Fruit fly (Drosophila melanogaster) whole organism, embryonic: Measurements from ENCODE around the gene CG32371.

Experiments
- Abd-B ChIP-seq: fragments of 200-800 bp; sonication (Bioruptor generic); optimal IDR thresholded peaks from 2 replicates; lab custom pipeline; 2018; ENCODE audit warnings: missing biosample characterization, mild to moderate bottlenecking, missing genetic modification characterization, moderate library complexity
- Aef1 ChIP-seq: fragments of 200-800 bp; sonication (Bioruptor generic); IDR thresholded peaks from 3 replicates; pipeline ENCODE4 v1.3.6; 2022; ENCODE audit warnings: missing biosample characterization, missing genetic modification characterization
- CG10979 ChIP-seq: fragments of 200-800 bp; sonication (Bioruptor generic); optimal IDR thresholded peaks from 2 replicates; lab custom pipeline; 2018; ENCODE audit warnings: missing biosample characterization, mild to moderate bottlenecking, missing genetic modification characterization, moderate library complexity
- CG11093 ChIP-seq: fragments of 200-800 bp; sonication (Bioruptor generic); IDR thresholded peaks from 3 replicates; pipeline ENCODE4 v1.3.6; 2022; ENCODE audit warnings: missing biosample characterization, missing genetic modification characterization
- CG11696 ChIP-seq: fragments of 200-800 bp; sonication (Bioruptor generic); IDR thresholded peaks from 2 replicates; pipeline ENCODE4 v1.3.6; 2022; ENCODE audit warnings: missing biosample characterization, missing genetic modification characterization
- CG13296 ChIP-seq: fragments of 200-800 bp; sonication (Bioruptor generic); optimal IDR thresholded peaks from 3 replicates; lab custom pipeline; 2018; ENCODE audit warnings: missing biosample characterization, mild to moderate bottlenecking, missing genetic modification characterization
- CG15011 ChIP-seq: fragments of 200-800 bp; sonication (Bioruptor generic); optimal IDR thresholded peaks from 3 replicates; lab custom pipeline; 2018; ENCODE audit warnings: missing biosample characterization, mild to moderate bottlenecking, missing genetic modification characterization
- CG16779 ChIP-seq: fragments of 200-800 bp; sonication (Bioruptor generic); IDR thresholded peaks from 2 replicates; pipeline ENCODE4 v1.3.6; 2022; ENCODE audit warnings: missing biosample characterization, missing genetic modification characterization
- CG17829 ChIP-seq: fragments of 200-800 bp; optimal IDR thresholded peaks from 2 replicates; lab custom pipeline; 2019; ENCODE audit warnings: missing biosample characterization, mild to moderate bottlenecking, missing genetic modification characterization, moderate library complexity
- CG18599 ChIP-seq: fragments of 200-800 bp; sonication (Bioruptor generic); optimal IDR thresholded peaks from 3 replicates; lab custom pipeline; 2017; ENCODE audit warnings: missing biosample characterization, missing genetic modification characterization, mild to moderate bottlenecking, moderate library complexity, missing genetic modification reagents
- CG3163 ChIP-seq: fragments of 200-800 bp; sonication (Bioruptor generic); optimal IDR thresholded peaks from 3 replicates; lab custom pipeline; 2016; ENCODE audit warnings: missing biosample characterization, missing genetic modification characterization
- CG3838 ChIP-seq: fragments of 200-800 bp; sonication (Bioruptor generic); optimal IDR thresholded peaks from 3 replicates; lab custom pipeline; 2016; ENCODE audit warnings: missing biosample characterization, missing genetic modification characterization
- CG4820 ChIP-seq: fragments of 200-800 bp; sonication (Bioruptor generic); optimal IDR thresholded peaks from 3 replicates; lab custom pipeline; 2016; ENCODE audit warnings: missing biosample characterization, missing genetic modification characterization
- CG8281 ChIP-seq: fragments of 200-800 bp; sonication (Bioruptor generic); optimal IDR thresholded peaks from 2 replicates; lab custom pipeline; 2018; ENCODE audit warnings: missing biosample characterization, mild to moderate bottlenecking, missing genetic modification characterization, moderate library complexity
- CG8765 ChIP-seq: fragments of 200-800 bp; sonication (Bioruptor generic); IDR thresholded peaks from 2 replicates; pipeline ENCODE4 v1.3.6; 2022; ENCODE audit warnings: missing biosample characterization, missing genetic modification characterization
- Dref ChIP-seq: fragments of 200-800 bp; sonication (Bioruptor generic); IDR thresholded peaks from 2 replicates; pipeline ENCODE4 v1.3.6; 2022; ENCODE audit warnings: missing biosample characterization, missing genetic modification characterization
- Fer1 ChIP-seq: fragments of 200-800 bp; sonication (Bioruptor generic); optimal IDR thresholded peaks from 2 replicates; lab custom pipeline; 2017; ENCODE audit warnings: missing biosample characterization, mild to moderate bottlenecking, missing genetic modification characterization
- Hr78 ChIP-seq, 2 experiments: fragments of 200-800 bp in 1 of 2; fragments of >200 bp in 1 of 2; sonication (Bioruptor generic) in 1 of 2; optimal IDR thresholded peaks; 2 replicates each; lab custom pipeline; 2017 to 2019; ENCODE audit warnings: missing biosample characterization in 2 of 2, missing genetic modification characterization in 2 of 2, mild to moderate bottlenecking in 1 of 2, moderate library complexity in 1 of 2
- Lhr ChIP-seq: fragments of 200-800 bp; sonication (Bioruptor generic); optimal IDR thresholded peaks from 3 replicates; lab custom pipeline; 2017; ENCODE audit warnings: mild to moderate bottlenecking, missing biosample characterization, missing genetic modification reagents, missing genetic modification characterization
- Mad ChIP-seq: fragments of 200-800 bp; sonication (Bioruptor generic); optimal IDR thresholded peaks from 2 replicates; lab custom pipeline; 2016; ENCODE audit warnings: missing biosample characterization, missing genetic modification characterization
- Max ChIP-seq: fragments of 200-800 bp; sonication (Bioruptor generic); optimal IDR thresholded peaks from 2 replicates; lab custom pipeline; 2016; ENCODE audit warnings: missing biosample characterization, mild to moderate bottlenecking, missing genetic modification characterization
- Mrtf ChIP-seq: fragments of 200-800 bp; sonication (Bioruptor generic); IDR thresholded peaks from 3 replicates; pipeline ENCODE4 v1.3.6; 2022; ENCODE audit warnings: missing biosample characterization, missing genetic modification characterization
- NC2β ChIP-seq: fragments of 200-800 bp; sonication (Bioruptor generic); optimal IDR thresholded peaks from 2 replicates; lab custom pipeline; 2016; ENCODE audit warnings: missing biosample characterization, missing genetic modification characterization
- Nf-YB ChIP-seq: fragments of 200-800 bp; sonication (Bioruptor generic); optimal IDR thresholded peaks from 3 replicates; lab custom pipeline; 2019; ENCODE audit warnings: missing biosample characterization, mild to moderate bottlenecking, missing genetic modification characterization, moderate library complexity
- Rfx ChIP-seq: fragments of 200-800 bp; sonication (Bioruptor generic); IDR thresholded peaks from 2 replicates; pipeline ENCODE4 v1.3.6; 2022; ENCODE audit warnings: missing biosample characterization, missing genetic modification characterization
- Scr ChIP-seq: fragments of 200-800 bp; sonication (Bioruptor generic); IDR thresholded peaks from 2 replicates; pipeline ENCODE4 v1.3.6; 2022; ENCODE audit warnings: missing biosample characterization, missing genetic modification characterization; ENCODE audit not compliant: partially characterized antibody
- bowl ChIP-seq: fragments of 200-800 bp; sonication (Bioruptor generic); IDR thresholded peaks from 2 replicates; pipeline ENCODE4 v1.3.6; 2022; ENCODE audit warnings: missing biosample characterization, missing genetic modification characterization
- chm ChIP-seq: fragments of 200-800 bp; sonication (Bioruptor generic); IDR thresholded peaks from 2 replicates; pipeline ENCODE4 v1.3.6; 2022; ENCODE audit warnings: missing biosample characterization, missing genetic modification characterization
- gce ChIP-seq: fragments of 200-800 bp; sonication (Bioruptor generic); IDR thresholded peaks from 3 replicates; pipeline ENCODE4 v1.3.6; 2022; ENCODE audit warnings: missing biosample characterization, missing genetic modification characterization
- hth ChIP-seq: fragments of >200 bp; optimal IDR thresholded peaks from 2 replicates; lab custom pipeline; 2017; ENCODE audit warnings: inconsistent platforms
- inv ChIP-seq: fragments of 200-800 bp; sonication (Bioruptor generic); IDR thresholded peaks from 2 replicates; pipeline ENCODE4 v1.3.6; 2022; ENCODE audit warnings: missing biosample characterization, missing genetic modification characterization; ENCODE audit not compliant: partially characterized antibody
- jumu ChIP-seq: fragments of 200-800 bp; sonication (Bioruptor generic); optimal IDR thresholded peaks from 3 replicates; lab custom pipeline; 2016; ENCODE audit warnings: missing biosample characterization, missing genetic modification characterization
- lab ChIP-seq: fragments of 200-800 bp; sonication (Bioruptor generic); optimal IDR thresholded peaks from 3 replicates; lab custom pipeline; 2017; ENCODE audit warnings: missing biosample characterization, missing genetic modification characterization, mild to moderate bottlenecking, moderate library complexity, missing genetic modification reagents
- mam ChIP-seq: fragments of 200-800 bp; sonication (Bioruptor generic); optimal IDR thresholded peaks from 3 replicates; lab custom pipeline; 2016; ENCODE audit warnings: missing biosample characterization, missing genetic modification characterization
- nom ChIP-seq: fragments of 200-800 bp; sonication (Bioruptor generic); optimal IDR thresholded peaks from 2 replicates; lab custom pipeline; 2017; ENCODE audit warnings: missing biosample characterization, missing genetic modification characterization, mild to moderate bottlenecking, moderate library complexity, missing genetic modification reagents
- org-1 ChIP-seq: fragments of 200-800 bp; sonication (Bioruptor generic); optimal IDR thresholded peaks from 2 replicates; lab custom pipeline; 2017; ENCODE audit warnings: missing biosample characterization, missing genetic modification characterization
- pnt ChIP-seq: fragments of 200-800 bp; sonication (Bioruptor generic); optimal IDR thresholded peaks from 3 replicates; lab custom pipeline; 2016; ENCODE audit warnings: missing biosample characterization, missing genetic modification characterization
- sim ChIP-seq: fragments of 200-800 bp; sonication (Bioruptor generic); IDR thresholded peaks from 2 replicates; pipeline ENCODE4 v1.3.6; 2022; ENCODE audit warnings: missing biosample characterization, missing genetic modification characterization
- sisA ChIP-seq: fragments of 200-800 bp; sonication (Bioruptor generic); IDR thresholded peaks from 2 replicates; pipeline ENCODE4 v1.3.6; 2022; ENCODE audit warnings: missing biosample characterization, missing genetic modification characterization
- z ChIP-seq: fragments of 200-800 bp; sonication (Bioruptor generic); IDR thresholded peaks from 3 replicates; pipeline ENCODE4 v1.3.6; 2022; ENCODE audit warnings: missing biosample characterization, missing genetic modification characterization
- zen ChIP-seq: fragments of 200-800 bp; sonication (Bioruptor generic); optimal IDR thresholded peaks from 3 replicates; lab custom pipeline; 2018; ENCODE audit warnings: missing biosample characterization, mild to moderate bottlenecking, missing genetic modification characterization, moderate library complexity

The CG32371 gene

DNA sequence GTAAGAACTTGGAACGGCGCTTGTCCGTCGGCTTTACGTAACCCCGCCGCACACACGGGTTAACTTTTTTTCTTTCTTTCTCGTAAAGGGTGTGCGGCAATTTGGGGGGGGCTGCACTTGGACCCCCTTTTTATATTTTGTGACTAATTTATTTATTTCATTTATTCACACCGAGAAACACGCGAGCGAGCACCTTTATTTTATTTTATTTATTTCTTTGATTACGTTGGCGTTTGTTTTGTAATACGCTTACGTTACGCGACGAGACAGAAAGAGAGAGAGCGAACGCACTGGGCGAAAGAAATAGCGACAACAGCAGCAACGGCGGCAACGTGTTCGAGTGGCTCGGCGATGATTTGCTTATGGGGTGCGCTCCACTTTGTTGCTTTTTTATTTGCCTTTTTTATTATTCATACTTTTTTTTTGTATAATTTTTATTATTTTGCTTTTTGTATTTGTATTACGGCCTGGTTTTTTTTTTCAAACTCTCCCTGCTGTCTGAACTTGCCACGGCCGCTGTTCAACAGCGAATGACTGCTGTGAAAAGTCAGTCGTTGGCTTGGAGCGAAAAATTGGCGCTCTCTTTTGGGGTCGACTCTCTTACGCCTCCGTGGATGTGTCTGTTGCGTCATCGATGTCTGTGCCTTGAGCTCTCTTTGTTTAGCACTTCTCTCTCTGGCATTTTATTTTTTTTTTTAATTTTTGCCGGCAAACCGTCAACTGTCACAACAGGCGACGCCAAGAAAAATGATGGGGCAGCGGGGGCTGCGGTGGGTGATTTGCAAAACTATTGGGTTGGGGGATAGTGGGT lies 41.3 kb upstream of the CG32371 start, which contains the start of gene CG32369 (continued):
- TF ChIP-seq Scr (peak; percentile 42), chm (GFP tag; lab: Robert Waterston, UW) (no peak; the same call in 1 of the 2 replicates), CG3163 (peak; percentile 98), Hr78 (GFP tag; optimal IDR thresholded peaks at IDR 0.05; lab: Kevin White, UChicago) (no peak), NC2β (GFP tag; lab: Kevin White, UChicago) (no peak), Nf-YB (no peak), CG11093 (GFP tag; lab: Robert Waterston, UW) (no peak), hth (lab: Kevin White, UChicago) (no peak), Abd-B (GFP tag; lab: Kevin White, UChicago) (no peak), CG3838 (GFP tag; lab: Kevin White, UChicago) (no peak), Mad (GFP tag; lab: Kevin White, UChicago) (peak; percentile 19), sisA (GFP tag; lab: Robert Waterston, UW) (no peak), gce (GFP tag; lab: Robert Waterston, UW) (no peak), Fer1 (GFP tag; lab: Kevin White, UChicago) (peak; percentile 66), CG13296 (GFP tag; lab: Kevin White, UChicago) (peak; percentile 56), inv (GFP tag; lab: Robert Waterston, UW) (no peak), CG4820 (no peak), nom (GFP tag; lab: Kevin White, UChicago) (peak; percentile 92), Mrtf (no peak), CG8281 (no peak), pnt (GFP tag; lab: Kevin White, UChicago) (no peak), Lhr (GFP tag; lab: Kevin White, UChicago) (no peak), CG18599 (GFP tag; lab: Kevin White, UChicago) (no peak), zen (tag; lab: Kevin White, UChicago) (no peak), lab (GFP tag; lab: Kevin White, UChicago) (peak; percentile 65), Aef1 (GFP tag; lab: Robert Waterston, UW) (no peak), CG11696 (GFP tag; lab: Robert Waterston, UW) (no peak), Max (peak; percentile 53), bowl (no peak), org-1 (no peak), CG15011 (GFP tag; lab: Kevin White, UChicago) (no peak), sim (no peak), mam (no peak), Rfx (GFP tag; lab: Robert Waterston, UW) (0 out of 2 replicates have a peak, but pooled peaks have one; percentile 32), Dref (GFP tag; lab: Robert Waterston, UW) (no peak), CG17829 (tag; lab: Kevin White, UChicago) (no peak), jumu (GFP tag; lab: Kevin White, UChicago) (no peak), CG8765 (GFP tag; lab: Robert Waterston, UW) (no peak), z (GFP tag; lab: Robert Waterston, UW) (no peak), CG16779 (GFP tag; lab: Robert Waterston, UW) (no peak), CG10979 (tag; lab: Kevin White, UChicago) (no peak)
